Fruit fly (Drosophila melanogaster): ENCODE data around the gene Sirt1.

The Sirt1 gene

dm6 chr2L:13195822-13196221, 30.5 kb downstream of the Sirt1 start:
- TF ChIP-seq Crg-1 (GFP tag; optimal IDR thresholded peaks at IDR 0.05): no peak
- no peak for TF ChIP-seq Mnt (GFP tag; optimal IDR thresholded peaks at IDR 0.05)
- TF ChIP-seq CG14711 (tag; optimal IDR thresholded peaks at IDR 0.05): no peak
- TF ChIP-seq kay (GFP tag; ENCODE audit: borderline replicate concordance): no peak
- TF ChIP-seq CG5204 (GFP tag; optimal IDR thresholded peaks at IDR 0.05): no peak
- no peak for TF ChIP-seq CG1620 (GFP tag; optimal IDR thresholded peaks at IDR 0.05)
- TF ChIP-seq CG7045 (GFP tag; optimal IDR thresholded peaks at IDR 0.05): no peak
- TF ChIP-seq CG33017 (tag; optimal IDR thresholded peaks at IDR 0.05): no peak
- TF ChIP-seq Hr96 (GFP tag; optimal IDR thresholded peaks at IDR 0.05): no peak
- TF ChIP-seq tj (GFP tag; optimal IDR thresholded peaks at IDR 0.05): no peak
- TF ChIP-seq toe (GFP tag; optimal IDR thresholded peaks at IDR 0.05): no peak

- TF ChIP-seq CG11617 (GFP tag; optimal IDR thresholded peaks at IDR 0.05): peak; percentile 55
- TF ChIP-seq CG5204 (GFP tag; optimal IDR thresholded peaks at IDR 0.05): no peak
- peak; percentile 41 for TF ChIP-seq bab1 (GFP tag; optimal IDR thresholded peaks at IDR 0.05)
- TF ChIP-seq Clk (GFP tag; optimal IDR thresholded peaks at IDR 0.05): peak; percentile 0
- peak; percentile 33 for TF ChIP-seq ovo (GFP tag; optimal IDR thresholded peaks at IDR 0.05)
- peak; percentile 67 for TF ChIP-seq CG14711 (tag; optimal IDR thresholded peaks at IDR 0.05)
- TF ChIP-seq cic (GFP tag; optimal IDR thresholded peaks at IDR 0.05): no peak
- TF ChIP-seq CG7045 (GFP tag; optimal IDR thresholded peaks at IDR 0.05): peak; percentile 35
These were observed 37.6 kb downstream of the Sirt1 start, which contains the start of gene CG16972 for dm6 chr2L:13202960-13203436. CG16972 (minus strand) TSS chr2L:13203295.

- peak; percentile 37 for TF ChIP-seq CG1620 (GFP tag; optimal IDR thresholded peaks at IDR 0.05)
- TF ChIP-seq CG11617 (GFP tag; optimal IDR thresholded peaks at IDR 0.05): peak; percentile 37
- TF ChIP-seq CG12768 (GFP tag; optimal IDR thresholded peaks at IDR 0.05): peak; percentile 43
- peak; percentile 81 for TF ChIP-seq CG7101 (tag; optimal IDR thresholded peaks at IDR 0.05)
- TF ChIP-seq CG14711 (tag; optimal IDR thresholded peaks at IDR 0.05): no peak
- TF ChIP-seq bab1 (GFP tag; optimal IDR thresholded peaks at IDR 0.05): peak; percentile 12
- TF ChIP-seq Hr96 (GFP tag; optimal IDR thresholded peaks at IDR 0.05): no peak
- TF ChIP-seq pad (GFP tag; optimal IDR thresholded peaks at IDR 0.05): no peak
- peak; percentile 74 for TF ChIP-seq CG33017 (tag; optimal IDR thresholded peaks at IDR 0.05)
- peak; percentile 44 for TF ChIP-seq tj (GFP tag; optimal IDR thresholded peaks at IDR 0.05)
- peak; percentile 93 for TF ChIP-seq Mnt (GFP tag; optimal IDR thresholded peaks at IDR 0.05)
- peak; percentile 93 for TF ChIP-seq cic (GFP tag; optimal IDR thresholded peaks at IDR 0.05)
- peak; percentile 35 for TF ChIP-seq Crg-1 (GFP tag; optimal IDR thresholded peaks at IDR 0.05)
- TF ChIP-seq CG7045 (GFP tag; optimal IDR thresholded peaks at IDR 0.05): no peak
These were observed 38.2 kb downstream of the Sirt1 start, which contains the start of gene Pect for dm6 chr2L:13203437-13204137. Pect (plus strand) TSS chr2L:13203762.

- TF ChIP-seq kay (GFP tag; ENCODE audit: borderline replicate concordance) (no peak), ovo (GFP tag; optimal IDR thresholded peaks at IDR 0.05) (peak; percentile 70)
These were observed 38.8 kb downstream of the Sirt1 start for dm6 chr2L:13204151-13204550.

dm6 chr2L:13205256-13205655, 39.9 kb downstream of the Sirt1 start:
- TF ChIP-seq CG7101 (tag; optimal IDR thresholded peaks at IDR 0.05): no peak
- TF ChIP-seq CG1620 (GFP tag; optimal IDR thresholded peaks at IDR 0.05): peak; percentile 40
- TF ChIP-seq ovo (GFP tag; optimal IDR thresholded peaks at IDR 0.05): no peak
- TF ChIP-seq cic (GFP tag; optimal IDR thresholded peaks at IDR 0.05): peak; percentile 54
- no peak for TF ChIP-seq bab1 (GFP tag; optimal IDR thresholded peaks at IDR 0.05)
- TF ChIP-seq pad (GFP tag; optimal IDR thresholded peaks at IDR 0.05): peak; percentile 22
- TF ChIP-seq Mnt (GFP tag; optimal IDR thresholded peaks at IDR 0.05): peak; percentile 72
- TF ChIP-seq kay (GFP tag; ENCODE audit: borderline replicate concordance): no peak
- peak; percentile 31 for TF ChIP-seq Crg-1 (GFP tag; optimal IDR thresholded peaks at IDR 0.05)
- peak; percentile 15 for TF ChIP-seq CG11617 (GFP tag; optimal IDR thresholded peaks at IDR 0.05)
- TF ChIP-seq Hr96 (GFP tag; optimal IDR thresholded peaks at IDR 0.05): no peak
- peak; percentile 64 for TF ChIP-seq CG12768 (GFP tag; optimal IDR thresholded peaks at IDR 0.05)
- TF ChIP-seq CG33017 (tag; optimal IDR thresholded peaks at IDR 0.05): peak; percentile 30
- peak; percentile 36 for TF ChIP-seq CG14711 (tag; optimal IDR thresholded peaks at IDR 0.05)
- TF ChIP-seq tj (GFP tag; optimal IDR thresholded peaks at IDR 0.05): peak; percentile 48
- TF ChIP-seq CG7045 (GFP tag; optimal IDR thresholded peaks at IDR 0.05): peak; percentile 57
- no peak for TF ChIP-seq CG5204 (GFP tag; optimal IDR thresholded peaks at IDR 0.05)
- TF ChIP-seq Clk (GFP tag; optimal IDR thresholded peaks at IDR 0.05): no peak
- TF ChIP-seq cnc (optimal IDR thresholded peaks at IDR 0.05): no peak
- TF ChIP-seq toe (GFP tag; optimal IDR thresholded peaks at IDR 0.05): no peak

- TF ChIP-seq toe (GFP tag; optimal IDR thresholded peaks at IDR 0.05) (peak; percentile 1), cic (GFP tag; optimal IDR thresholded peaks at IDR 0.05) (peak; percentile 99), CG7101 (tag; optimal IDR thresholded peaks at IDR 0.05) (peak; percentile 51), CG1620 (GFP tag; optimal IDR thresholded peaks at IDR 0.05) (peak; percentile 41), kay (GFP tag; ENCODE audit: borderline replicate concordance) (no peak), CG14711 (tag; optimal IDR thresholded peaks at IDR 0.05) (peak; percentile 43), bab1 (GFP tag; optimal IDR thresholded peaks at IDR 0.05) (peak; percentile 23), CG11617 (GFP tag; optimal IDR thresholded peaks at IDR 0.05) (peak; percentile 22), CG12768 (GFP tag; optimal IDR thresholded peaks at IDR 0.05) (peak; percentile 93), Clk (GFP tag; optimal IDR thresholded peaks at IDR 0.05) (no peak), CG7045 (GFP tag; optimal IDR thresholded peaks at IDR 0.05) (peak; percentile 79), CG33017 (tag; optimal IDR thresholded peaks at IDR 0.05) (peak; percentile 78), cnc (optimal IDR thresholded peaks at IDR 0.05) (no peak), ovo (GFP tag; optimal IDR thresholded peaks at IDR 0.05) (no peak), Crg-1 (GFP tag; optimal IDR thresholded peaks at IDR 0.05) (peak; percentile 40), tj (GFP tag; optimal IDR thresholded peaks at IDR 0.05) (peak; percentile 30), pad (GFP tag; optimal IDR thresholded peaks at IDR 0.05) (peak; percentile 72), Mnt (GFP tag; optimal IDR thresholded peaks at IDR 0.05) (peak; percentile 63)
These were observed 40.8 kb downstream of the Sirt1 start for dm6 chr2L:13206077-13206668.
